Fruit fly (Drosophila melanogaster) whole organism, embryonic: ENCODE results near the gene CG13392.

ENCODE experiments used
- Atf6 ChIP-seq: fragments of 200-800 bp; sonication (Bioruptor generic); IDR thresholded peaks from 2 replicates; pipeline ENCODE4 v1.3.6; 2022; ENCODE audit warnings: missing biosample characterization, missing genetic modification characterization
- BtbVII ChIP-seq: fragments of 200-800 bp; sonication (Bioruptor generic); optimal IDR thresholded peaks from 3 replicates; lab custom pipeline; 2017; ENCODE audit warnings: missing biosample characterization, mild to moderate bottlenecking, missing genetic modification characterization
- CG15269 ChIP-seq: fragments of 200-800 bp; sonication (Bioruptor generic); optimal IDR thresholded peaks from 2 replicates; lab custom pipeline; 2018; ENCODE audit warnings: missing biosample characterization, mild to moderate bottlenecking, missing genetic modification characterization, moderate library complexity
- CG17612 ChIP-seq: fragments of 200-800 bp; sonication (Bioruptor generic); IDR thresholded peaks from 2 replicates; pipeline ENCODE4 v1.3.6; 2022; ENCODE audit warnings: missing biosample characterization, missing genetic modification characterization
- CG30403 ChIP-seq: fragments of 200-800 bp; sonication (Bioruptor generic); optimal IDR thresholded peaks from 3 replicates; lab custom pipeline; 2016; ENCODE audit warnings: missing biosample characterization, missing genetic modification characterization
- CG31224 ChIP-seq: fragments of 200-800 bp; sonication (Bioruptor generic); IDR thresholded peaks from 2 replicates; pipeline ENCODE4 v1.3.6; 2022; ENCODE audit warnings: missing biosample characterization, missing genetic modification characterization
- CG34376 ChIP-seq: fragments of 200-800 bp; sonication (Bioruptor generic); optimal IDR thresholded peaks from 2 replicates; lab custom pipeline; 2018; ENCODE audit warnings: missing biosample characterization, mild to moderate bottlenecking, missing genetic modification characterization
- CG4820 ChIP-seq: fragments of 200-800 bp; sonication (Bioruptor generic); optimal IDR thresholded peaks from 3 replicates; lab custom pipeline; 2016; ENCODE audit warnings: missing biosample characterization, missing genetic modification characterization
- CG6854 ChIP-seq: fragments of 200-800 bp; sonication (Bioruptor generic); optimal IDR thresholded peaks from 3 replicates; lab custom pipeline; 2017; ENCODE audit warnings: missing biosample characterization, mild to moderate bottlenecking, missing genetic modification characterization
- CG8290 ChIP-seq, 3 experiments: fragments of 200-800 bp; sonication (Bioruptor generic); optimal IDR thresholded peaks; 2 replicates each; lab custom pipeline; 2016 to 2019; ENCODE audit warnings: missing biosample characterization in 3 of 3, missing genetic modification characterization in 3 of 3, mild to moderate bottlenecking in 2 of 3, moderate library complexity in 1 of 3
- CG8765 ChIP-seq: fragments of 200-800 bp; sonication (Bioruptor generic); IDR thresholded peaks from 2 replicates; pipeline ENCODE4 v1.3.6; 2022; ENCODE audit warnings: missing biosample characterization, missing genetic modification characterization
- CG9609 ChIP-seq: fragments of 200-800 bp; sonication (Bioruptor generic); optimal IDR thresholded peaks from 3 replicates; lab custom pipeline; 2016; ENCODE audit warnings: missing biosample characterization, missing genetic modification characterization
- CG9932 ChIP-seq: fragments of 200-800 bp; sonication (Bioruptor generic); IDR thresholded peaks from 2 replicates; pipeline ENCODE4 v1.3.6; 2022; ENCODE audit warnings: missing biosample characterization, missing genetic modification characterization
- Dbx ChIP-seq: fragments of 200-800 bp; sonication (Bioruptor generic); IDR thresholded peaks from 3 replicates; pipeline ENCODE4 v1.3.6; 2022; ENCODE audit warnings: missing biosample characterization, missing genetic modification characterization
- Deaf1 ChIP-seq: fragments of 200-800 bp; optimal IDR thresholded peaks from 3 replicates; lab custom pipeline; 2019; ENCODE audit warnings: missing biosample characterization, mild to moderate bottlenecking, missing genetic modification characterization, moderate library complexity
- GATAe ChIP-seq: fragments of 200-800 bp; sonication (Bioruptor generic); conservative IDR thresholded peaks from 2 replicates; pipeline ENCODE4 v1.3.6; 2022; ENCODE audit warnings: missing biosample characterization, missing genetic modification characterization
- Hr39 ChIP-seq: fragments of >200 bp; optimal IDR thresholded peaks from 2 replicates; lab custom pipeline; 2017
- Lim3 ChIP-seq: fragments of 200-800 bp; sonication (Bioruptor generic); IDR thresholded peaks from 2 replicates; pipeline ENCODE4 v1.3.6; 2022; ENCODE audit warnings: missing biosample characterization, missing genetic modification characterization
- abd-A ChIP-seq: fragments of 200-800 bp; sonication (Bioruptor generic); optimal IDR thresholded peaks from 3 replicates; lab custom pipeline; 2019; ENCODE audit warnings: missing biosample characterization, mild to moderate bottlenecking, missing genetic modification characterization, moderate library complexity
- bcd ChIP-seq: fragments of 200-800 bp; sonication (Bioruptor generic); optimal IDR thresholded peaks from 2 replicates; lab custom pipeline; 2017; ENCODE audit warnings: missing biosample characterization, mild to moderate bottlenecking, missing genetic modification characterization
- cg ChIP-seq: fragments of 200-800 bp; sonication (Bioruptor generic); optimal IDR thresholded peaks from 3 replicates; lab custom pipeline; 2019; ENCODE audit warnings: missing biosample characterization, mild to moderate bottlenecking, missing genetic modification characterization, moderate library complexity
- chinmo ChIP-seq: fragments of 200-800 bp; sonication (Bioruptor generic); IDR thresholded peaks from 4 replicates; pipeline ENCODE4 v1.3.6; 2022; ENCODE audit warnings: missing biosample characterization, missing genetic modification characterization; ENCODE audit not compliant: partially characterized antibody
- crp ChIP-seq, 2 experiments: fragments of 200-800 bp; sonication (Bioruptor generic); optimal IDR thresholded peaks; 2 replicates in 1 of 2; 3 replicates in 1 of 2; lab custom pipeline; 2017; ENCODE audit warnings: missing biosample characterization in 2 of 2, missing genetic modification characterization in 2 of 2, mild to moderate bottlenecking in 1 of 2, moderate library complexity in 1 of 2
- dm ChIP-seq: fragments of 200-800 bp; sonication (Bioruptor generic); optimal IDR thresholded peaks from 3 replicates; lab custom pipeline; 2016; ENCODE audit warnings: missing biosample characterization, missing genetic modification characterization
- fd96Cb ChIP-seq: fragments of 200-800 bp; sonication (Bioruptor generic); optimal IDR thresholded peaks from 2 replicates; lab custom pipeline; 2018; ENCODE audit warnings: missing biosample characterization, mild to moderate bottlenecking, missing genetic modification characterization, moderate library complexity
- hbn ChIP-seq: fragments of 200-800 bp; sonication (Bioruptor generic); IDR thresholded peaks from 2 replicates; pipeline ENCODE4 v1.3.6; 2022; ENCODE audit warnings: missing biosample characterization, missing genetic modification characterization; ENCODE audit not compliant: partially characterized antibody
- inv ChIP-seq: fragments of 200-800 bp; sonication (Bioruptor generic); IDR thresholded peaks from 2 replicates; pipeline ENCODE4 v1.3.6; 2022; ENCODE audit warnings: missing biosample characterization, missing genetic modification characterization; ENCODE audit not compliant: partially characterized antibody
- odd ChIP-seq: fragments of 200-800 bp; sonication (Bioruptor generic); optimal IDR thresholded peaks from 2 replicates; lab custom pipeline; 2017; ENCODE audit warnings: missing biosample characterization, mild to moderate bottlenecking, missing genetic modification characterization
- pfk ChIP-seq: fragments of 200-800 bp; sonication (Bioruptor generic); optimal IDR thresholded peaks from 2 replicates; lab custom pipeline; 2018; ENCODE audit warnings: missing biosample characterization, mild to moderate bottlenecking, missing genetic modification characterization, moderate library complexity
- tin ChIP-seq: fragments of 200-800 bp; sonication (Bioruptor generic); optimal IDR thresholded peaks from 3 replicates; lab custom pipeline; 2016; ENCODE audit warnings: missing biosample characterization, missing genetic modification characterization
- tup ChIP-seq: fragments of 200-800 bp; sonication (Bioruptor generic); optimal IDR thresholded peaks from 2 replicates; lab custom pipeline; 2016; ENCODE audit warnings: missing biosample characterization, mild to moderate bottlenecking, missing genetic modification characterization, moderate library complexity
- tx ChIP-seq: fragments of 200-800 bp; sonication (Bioruptor generic); optimal IDR thresholded peaks from 2 replicates; lab custom pipeline; 2016; ENCODE audit warnings: missing biosample characterization, missing genetic modification characterization

CG13392 gene

DNA sequence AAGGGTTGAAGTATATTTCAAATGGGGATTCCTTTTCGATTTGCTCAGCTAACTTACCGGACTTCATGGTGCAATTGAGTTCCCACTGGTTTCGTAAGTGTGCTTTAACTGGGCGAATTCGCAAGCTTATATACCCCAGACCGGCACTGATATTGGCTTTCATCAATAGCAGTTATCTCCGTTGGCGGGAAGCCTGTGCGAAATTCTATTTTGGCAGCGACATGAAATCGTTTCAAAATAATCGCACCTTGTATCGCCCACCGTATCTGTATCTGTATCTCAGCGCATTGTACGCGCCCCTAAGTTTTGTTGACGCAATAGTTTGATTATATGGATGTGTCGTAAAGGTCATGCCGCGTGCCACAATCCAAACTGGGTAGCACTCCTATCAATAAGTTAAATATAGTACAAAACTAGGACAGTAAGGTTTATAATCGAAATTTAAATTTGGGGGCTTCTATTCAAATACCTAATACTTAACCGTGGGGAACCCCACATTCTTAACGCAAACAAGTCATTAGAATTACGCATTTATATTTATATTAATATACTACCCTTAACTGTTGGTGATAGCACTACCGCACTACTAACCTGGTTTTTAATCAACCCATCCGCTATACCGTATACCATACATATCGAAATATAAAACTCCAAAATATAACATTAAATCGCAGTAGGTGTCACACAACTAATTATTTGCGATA, 13.5 kb upstream of the CG13392 start, which contains the start of the genes Peritrophin-15a and CG13385:
TSS of gene Peritrophin-15a (minus strand) at position 101 of the 704 bp plus-strand sequence.
TSS of gene CG13385 (plus strand) at position 654 of the 704 bp plus-strand sequence.
- no peak for TF ChIP-seq CG30403 (GFP tag; lab: Kevin White, UChicago)

DNA sequence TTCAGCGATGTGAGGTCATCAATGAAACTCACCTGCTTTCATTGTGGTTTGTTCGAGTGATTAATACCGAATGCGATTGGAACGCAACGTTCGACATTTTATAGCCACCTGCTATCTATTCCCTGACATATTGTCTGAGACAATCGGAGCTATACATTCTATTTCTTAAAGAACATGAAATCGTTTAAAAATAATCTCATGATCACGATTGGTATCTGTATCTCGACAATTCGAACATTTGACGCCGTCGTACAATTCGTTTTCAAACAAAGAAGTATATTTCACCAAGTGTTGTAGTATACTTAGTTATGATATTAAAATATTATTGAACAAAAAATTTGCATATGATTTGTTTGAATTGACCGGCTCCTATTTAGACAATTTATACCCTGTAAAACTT, 12.2 kb upstream of the CG13392 start, which contains the start of gene Peritrophin-15b:
TSS of gene Peritrophin-15b (minus strand) at position 101 of the 400 bp plus-strand sequence.
- TF ChIP-seq CG9609 (GFP tag; lab: Kevin White, UChicago) (no peak), inv (GFP tag; lab: Robert Waterston, UW) (no peak), CG31224 (GFP tag; lab: Robert Waterston, UW) (no peak), tup (GFP tag; lab: Kevin White, UChicago) (no peak), Dbx (GFP tag; lab: Robert Waterston, UW) (no peak), Atf6 (GFP tag; lab: Robert Waterston, UW) (no peak), CG15269 (no peak), abd-A (tag; lab: Kevin White, UChicago) (no peak), CG8765 (GFP tag; lab: Robert Waterston, UW) (no peak), CG8290 (GFP tag; optimal IDR thresholded peaks at IDR 0.05; lab: Kevin White, UChicago) (no peak), CG8290 (tag; optimal IDR thresholded peaks at IDR 0.05; lab: Kevin White, UChicago) (no peak), tin (no peak), Lim3 (GFP tag; lab: Robert Waterston, UW) (no peak)
- TF ChIP-seq, all 482 proteins: peak for 0

DNA sequence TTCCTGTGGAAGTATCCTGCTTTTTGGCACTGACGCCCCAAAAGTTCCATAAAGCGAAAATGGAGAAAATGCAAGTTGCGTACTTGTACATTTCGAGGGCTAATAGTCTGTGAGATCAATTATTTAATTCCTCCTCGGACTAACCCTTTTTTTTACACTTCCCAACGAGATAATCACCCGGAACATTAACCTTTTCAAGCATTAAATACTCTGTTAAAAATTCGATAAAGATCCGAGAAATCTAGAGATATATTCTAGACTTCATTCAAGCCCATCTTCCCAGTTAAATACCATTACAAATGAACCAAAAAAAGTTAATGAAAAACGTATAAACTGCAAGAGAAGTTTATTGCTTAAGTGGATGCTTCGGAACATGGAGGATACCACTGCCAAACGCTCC, 11.6 kb upstream of the CG13392 start, which contains the start of gene lectin-29Ca:
TSS of gene lectin-29Ca (minus strand) at position 101 of the 400 bp plus-strand sequence.
- TF ChIP-seq Hr39 = no peak
- TF ChIP-seq CG6854 (GFP tag; lab: Kevin White, UChicago) = no peak
- no peak for TF ChIP-seq CG31224 (GFP tag; lab: Robert Waterston, UW)
- TF ChIP-seq crp (GFP tag; optimal IDR thresholded peaks at IDR 0.05; lab: Kevin White, UChicago) = no peak
- no peak for TF ChIP-seq CG34376 (GFP tag; lab: Kevin White, UChicago)
- TF ChIP-seq odd (GFP tag; lab: Kevin White, UChicago) = no peak
- no peak for TF ChIP-seq BtbVII (GFP tag; lab: Kevin White, UChicago)

DNA sequence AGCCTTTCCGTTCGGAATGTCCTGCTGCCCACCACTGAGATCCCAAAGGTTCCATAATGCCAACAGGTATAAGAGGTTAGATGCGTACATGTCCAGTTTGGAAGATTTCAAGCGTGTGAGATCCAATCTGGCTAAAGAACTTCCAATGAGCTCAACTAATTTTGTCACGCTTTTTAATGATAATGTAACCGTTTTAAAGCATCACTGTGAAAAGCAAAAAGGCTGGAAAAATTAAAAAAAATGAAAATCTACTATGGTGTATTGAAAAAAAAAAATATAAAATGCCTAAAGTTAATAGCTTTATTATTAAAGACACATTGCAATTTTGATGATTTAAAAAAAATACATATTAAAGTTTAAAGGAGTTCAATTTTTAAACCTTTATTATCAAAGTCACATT, 10.5 kb upstream of the CG13392 start, which contains the start of gene Acp29AB:
TSS of gene Acp29AB (minus strand) at position 101 of the 400 bp plus-strand sequence.
- no peak for TF ChIP-seq bcd (GFP tag; lab: Kevin White, UChicago)
- no peak for TF ChIP-seq CG4820 (GFP tag; lab: Kevin White, UChicago)
- TF ChIP-seq Lim3 (GFP tag; lab: Robert Waterston, UW) = no peak
- no peak for TF ChIP-seq CG17612 (GFP tag; lab: Robert Waterston, UW)
- no peak for TF ChIP-seq chinmo (GFP tag; lab: Robert Waterston, UW)
- no peak for TF ChIP-seq CG9932 (GFP tag; lab: Robert Waterston, UW)
- TF ChIP-seq tx = no peak
- TF ChIP-seq cg (GFP tag; lab: Kevin White, UChicago) = no peak
- TF ChIP-seq pfk (GFP tag; lab: Kevin White, UChicago) = no peak
- no peak for TF ChIP-seq Deaf1
- TF ChIP-seq GATAe (GFP tag; lab: Robert Waterston, UW) = no peak
- no peak for TF ChIP-seq hbn (GFP tag; lab: Robert Waterston, UW)
- no peak for TF ChIP-seq dm (GFP tag; lab: Kevin White, UChicago)
- TF ChIP-seq fd96Cb (tag; lab: Kevin White, UChicago) = no peak
